Worm (Caenorhabditis elegans): ENCODE results near the gene Y54G2A.12.

ce11 chrIV:2773382-2773979 lies 9.2 kb downstream of the Y54G2A.12 start:
- TF ChIP-seq aha-1 (tag): peak; percentile 36
- no peak for TF ChIP-seq skn-1 (tag; optimal IDR thresholded peaks at IDR 0.05)
- no peak for TF ChIP-seq F49E8.2 (tag; optimal IDR thresholded peaks at IDR 0.05; ENCODE audit: borderline replicate concordance)
- TF ChIP-seq nhr-76 (tag; optimal IDR thresholded peaks at IDR 0.05): no peak
- no peak for TF ChIP-seq ces-1 (GFP tag; optimal IDR thresholded peaks at IDR 0.05)
- TF ChIP-seq Y105C5A.15 (GFP tag; IDR thresholded peaks at IDR 0.05): no peak
- no peak for TF ChIP-seq dpl-1 (GFP tag; optimal IDR thresholded peaks at IDR 0.05)
